Fruit fly (Drosophila melanogaster): ENCODE measurements around the gene jvl.

Gene jvl

dm6 chr3R:14819711-14820153 is 78.3 kb downstream of the jvl start (continued):
- TF ChIP-seq Asciz (GFP tag; optimal IDR thresholded peaks at IDR 0.05): no peak
- TF ChIP-seq CG33213 (GFP tag; optimal IDR thresholded peaks at IDR 0.05): no peak
- no peak for TF ChIP-seq amos (GFP tag; IDR thresholded peaks at IDR 0.05; ENCODE audit: partially characterized antibody)
- no peak for TF ChIP-seq CG33557 (GFP tag; optimal IDR thresholded peaks at IDR 0.05)
- TF ChIP-seq ab (GFP tag; optimal IDR thresholded peaks at IDR 0.05): no peak
- no peak for TF ChIP-seq CG10979 (tag; optimal IDR thresholded peaks at IDR 0.05)
- no peak for TF ChIP-seq CG7556 (GFP tag; optimal IDR thresholded peaks at IDR 0.05)
- no peak for TF ChIP-seq CG11456 (GFP tag; IDR thresholded peaks at IDR 0.05)
- TF ChIP-seq Fer1 (GFP tag; optimal IDR thresholded peaks at IDR 0.05): peak; percentile 55
- no peak for TF ChIP-seq sens (GFP tag)
- no peak for TF ChIP-seq CG2875 (GFP tag; optimal IDR thresholded peaks at IDR 0.05)
- no peak for TF ChIP-seq CG7987 (GFP tag; optimal IDR thresholded peaks at IDR 0.05)
- no peak for TF ChIP-seq MBD-R2 (GFP tag; IDR thresholded peaks at IDR 0.05)
- TF ChIP-seq CG11085 (GFP tag; IDR thresholded peaks at IDR 0.05): no peak
- no peak for TF ChIP-seq CG14710 (tag; optimal IDR thresholded peaks at IDR 0.05)
- TF ChIP-seq D19A (tag; optimal IDR thresholded peaks at IDR 0.05): no peak
- TF ChIP-seq CG18619 (GFP tag; optimal IDR thresholded peaks at IDR 0.05): no peak
- no peak for TF ChIP-seq CG5245 (GFP tag; optimal IDR thresholded peaks at IDR 0.05)
- no peak for TF ChIP-seq CG14050 (GFP tag; IDR thresholded peaks at IDR 0.05)
- no peak for TF ChIP-seq CG30020 (tag; optimal IDR thresholded peaks at IDR 0.05)
- TF ChIP-seq fd64A (GFP tag; optimal IDR thresholded peaks at IDR 0.05): no peak
- TF ChIP-seq CG4282 (GFP tag; optimal IDR thresholded peaks at IDR 0.05): no peak
- no peak for TF ChIP-seq Rx (GFP tag; IDR thresholded peaks at IDR 0.05)
- TF ChIP-seq Myb (GFP tag; optimal IDR thresholded peaks at IDR 0.05): no peak
- TF ChIP-seq MTF-1 (GFP tag; optimal IDR thresholded peaks at IDR 0.05; ENCODE audit: borderline replicate concordance): peak; percentile 4
- no peak for TF ChIP-seq slou (GFP tag; optimal IDR thresholded peaks at IDR 0.05)
- TF ChIP-seq pho (GFP tag; optimal IDR thresholded peaks at IDR 0.05): no peak
- TF ChIP-seq h (optimal IDR thresholded peaks at IDR 0.05): no peak
- TF ChIP-seq CG1602 (GFP tag; optimal IDR thresholded peaks at IDR 0.05): no peak
- no peak for TF ChIP-seq CG17361 (GFP tag; IDR thresholded peaks at IDR 0.05)
- no peak for TF ChIP-seq gfzf (GFP tag; optimal IDR thresholded peaks at IDR 0.05)
- no peak for TF ChIP-seq Ssrp (tag; optimal IDR thresholded peaks at IDR 0.05)
- TF ChIP-seq salm (tag; optimal IDR thresholded peaks at IDR 0.05): no peak
- no peak for TF ChIP-seq Dref (GFP tag; IDR thresholded peaks at IDR 0.05)
- TF ChIP-seq Hr51 (GFP tag; optimal IDR thresholded peaks at IDR 0.05): peak in 1 of 2 experiments; percentile 5
- TF ChIP-seq fd96Cb (tag; optimal IDR thresholded peaks at IDR 0.05): no peak
- TF ChIP-seq Vsx1 (GFP tag; optimal IDR thresholded peaks at IDR 0.05): no peak
- TF ChIP-seq zen2 (GFP tag; IDR thresholded peaks at IDR 0.05; ENCODE audit: partially characterized antibody): 0 out of 3 replicates have a peak, but pooled peaks have one; percentile 4
- peak; percentile 61 for TF ChIP-seq CG34376 (GFP tag; optimal IDR thresholded peaks at IDR 0.05)
- no peak for TF ChIP-seq exex (tag; optimal IDR thresholded peaks at IDR 0.05)
- TF ChIP-seq CG10462 (GFP tag; optimal IDR thresholded peaks at IDR 0.05): no peak
- TF ChIP-seq Hand (GFP tag; optimal IDR thresholded peaks at IDR 0.05): no peak
- TF ChIP-seq CG7839 (tag; optimal IDR thresholded peaks at IDR 0.05): no peak
- TF ChIP-seq disco-r (GFP tag; optimal IDR thresholded peaks at IDR 0.05): no peak
- no peak for TF ChIP-seq sim (GFP tag; IDR thresholded peaks at IDR 0.05)
- TF ChIP-seq CG11560 (tag; IDR thresholded peaks at IDR 0.05): no peak
- no peak for TF ChIP-seq onecut (GFP tag; IDR thresholded peaks at IDR 0.05)
- TF ChIP-seq CG7745 (tag; optimal IDR thresholded peaks at IDR 0.05): no peak
- TF ChIP-seq abd-A (tag; optimal IDR thresholded peaks at IDR 0.05): no peak
- no peak for TF ChIP-seq CG9215 (GFP tag; IDR thresholded peaks at IDR 0.05)
- TF ChIP-seq Xbp1 (GFP tag; optimal IDR thresholded peaks at IDR 0.05): no peak

Measured in whole organism, embryonic.